Worm (Caenorhabditis elegans): ENCODE results near the gene Y50D7A.3.
A peak's percentile ranks its signal among the peaks of the same experiment; 100 is the strongest.

Gene Y50D7A.3

ce11 chrIII:251410-251809 lies 2.9 kb upstream of the Y50D7A.3 start:
- peak; percentile 53 for TF ChIP-seq ceh-28 (tag; optimal IDR thresholded peaks at IDR 0.05)
- TF ChIP-seq ztf-7 (tag; optimal IDR thresholded peaks at IDR 0.05), result no peak
- TF ChIP-seq nhr-42 (GFP tag; IDR thresholded peaks at IDR 0.05), result no peak
- TF ChIP-seq dmd-6 (GFP tag; IDR thresholded peaks at IDR 0.05), result no peak

DNA sequence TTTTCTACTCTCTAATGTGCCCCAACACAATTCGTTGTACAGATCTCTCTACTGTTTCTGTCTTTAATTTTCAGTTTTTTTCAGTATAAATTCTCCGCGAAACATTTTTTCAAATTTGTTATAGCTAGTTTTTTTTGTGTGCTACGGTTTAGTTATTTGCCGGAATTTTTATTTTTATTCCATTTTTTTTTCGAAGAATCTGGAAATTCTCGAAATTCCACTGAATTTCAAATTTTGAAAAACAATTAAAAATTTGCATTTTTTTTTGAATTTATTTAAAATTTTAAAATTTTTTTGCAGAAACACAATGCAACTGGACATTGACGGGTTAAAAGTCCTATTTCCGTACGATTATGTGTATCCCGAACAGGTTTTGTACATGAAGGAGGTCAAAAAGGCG lies 10.5 kb downstream of the Y50D7A.3 start, which contains the start of gene xpd-1:
Gene xpd-1 (plus strand): TSS at position 301 of the 400 bp plus-strand sequence.
- TF ChIP-seq hlh-30 (tag; optimal IDR thresholded peaks at IDR 0.05; ENCODE audit: insufficient read depth), result no peak
- TF ChIP-seq Y75B8A.6 (GFP tag; IDR thresholded peaks at IDR 0.05), result no peak
- TF ChIP-seq duxl-1 (tag; optimal IDR thresholded peaks at IDR 0.05; ENCODE audit: poor library complexity), result no peak
- TF ChIP-seq nhr-28 (tag; optimal IDR thresholded peaks at IDR 0.05), result no peak
- TF ChIP-seq cey-2 (tag; optimal IDR thresholded peaks at IDR 0.05; ENCODE audit: borderline replicate concordance, insufficient read depth), result no peak
- TF ChIP-seq nhr-10 (tag; optimal IDR thresholded peaks at IDR 0.05), result no peak
- TF ChIP-seq F10B5.3 (tag; optimal IDR thresholded peaks at IDR 0.05), result no peak
- TF ChIP-seq F26F4.8 (GFP tag; conservative IDR thresholded peaks at IDR 0.05), result no peak
- TF ChIP-seq mep-1 (tag; optimal IDR thresholded peaks at IDR 0.05), result no peak

ce11 chrIII:269572-269971 lies 15.2 kb downstream of the Y50D7A.3 start:
- TF ChIP-seq lin-38 (GFP tag; IDR thresholded peaks at IDR 0.05), result peak; percentile 63

DNA sequence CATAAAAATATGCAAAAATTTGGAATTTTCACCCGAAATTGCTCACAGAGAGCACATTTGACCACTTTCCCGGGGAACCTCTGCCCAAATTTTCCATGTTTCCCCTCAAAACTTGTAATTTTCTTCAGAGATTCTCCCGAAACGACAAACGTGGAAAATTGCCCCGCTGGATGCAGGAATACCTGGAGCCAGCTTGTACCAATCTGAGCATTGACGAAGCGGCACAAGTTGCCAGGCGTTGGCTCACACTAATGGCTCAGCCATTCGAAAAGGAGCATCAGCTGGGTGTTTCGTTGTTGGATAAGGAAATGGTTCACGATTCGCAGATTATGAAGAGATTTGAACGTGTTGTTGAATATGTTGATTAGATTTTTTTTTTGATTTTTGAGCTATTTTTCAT lies 28.2 kb downstream of the Y50D7A.3 start:
- TF ChIP-seq sdz-12 (GFP tag; optimal IDR thresholded peaks at IDR 0.05), result no peak
- no peak for TF ChIP-seq spr-1 (tag; optimal IDR thresholded peaks at IDR 0.05)
- TF ChIP-seq ceh-62 (tag; optimal IDR thresholded peaks at IDR 0.05), result no peak
- no peak for TF ChIP-seq mes-2 (tag; optimal IDR thresholded peaks at IDR 0.05; ENCODE audit: poor library complexity, severe bottlenecking)
- TF ChIP-seq nhr-76 (tag; optimal IDR thresholded peaks at IDR 0.05), result no peak
- TF ChIP-seq arid-1 (GFP tag; conservative IDR thresholded peaks at IDR 0.05), result no peak
- no peak for TF ChIP-seq ama-1 (optimal IDR thresholded peaks at IDR 0.05)
- TF ChIP-seq egl-27 (tag; optimal IDR thresholded peaks at IDR 0.05), result no peak
- no peak for TF ChIP-seq attf-4 (tag; optimal IDR thresholded peaks at IDR 0.05)
- peak; percentile 43 for TF ChIP-seq aha-1 (tag)
- no peak for TF ChIP-seq Y105C5A.15 (GFP tag; IDR thresholded peaks at IDR 0.05)
- peak in 1 of 2 experiments; percentile 90 for TF ChIP-seq unc-62 (GFP tag; optimal IDR thresholded peaks at IDR 0.05 in 1 of 2)
- no peak for TF ChIP-seq unc-62 (tag; optimal IDR thresholded peaks at IDR 0.05)

- TF ChIP-seq lir-3 (tag; optimal IDR thresholded peaks at IDR 0.05) (no peak), aha-1 (tag) (peak; percentile 68)
Observed at ce11 chrIII:283817-284216, 29.5 kb downstream of the Y50D7A.3 start, which contains the start of gene taco-1. Gene taco-1, plus strand, starts transcription at chrIII:284117.

ce11 chrIII:292340-292739 lies 38.0 kb downstream of the Y50D7A.3 start, which contains the start of gene Y50D7A.1:
Gene Y50D7A.1, plus strand, starts transcription at chrIII:292640.
- TF ChIP-seq nhr-111 (GFP tag; optimal IDR thresholded peaks at IDR 0.05) (no peak), Y48G9A.11 (GFP tag; IDR thresholded peaks at IDR 0.05) (no peak), ceh-82 (tag; optimal IDR thresholded peaks at IDR 0.05) (no peak), dmd-6 (GFP tag; IDR thresholded peaks at IDR 0.05) (no peak), egl-43 (GFP tag; IDR thresholded peaks at IDR 0.05) (no peak), mes-2 (tag; optimal IDR thresholded peaks at IDR 0.05; ENCODE audit: poor library complexity, severe bottlenecking) (no peak), nhr-6 (tag; optimal IDR thresholded peaks at IDR 0.05) (no peak), F37D6.2 (tag; optimal IDR thresholded peaks at IDR 0.05) (no peak), hlh-11 (tag; optimal IDR thresholded peaks at IDR 0.05) (no peak), zfp-2 (tag; optimal IDR thresholded peaks at IDR 0.05) (no peak), ztf-7 (tag; optimal IDR thresholded peaks at IDR 0.05) (no peak), zip-2 (tag; optimal IDR thresholded peaks at IDR 0.05) (no peak), dmd-8 (GFP tag; IDR thresholded peaks at IDR 0.05) (no peak), ceh-28 (tag; optimal IDR thresholded peaks at IDR 0.05) (no peak), dve-1 (tag; optimal IDR thresholded peaks at IDR 0.05; ENCODE audit: insufficient read depth) (no peak), lin-1 (GFP tag; IDR thresholded peaks at IDR 0.05) (no peak), arid-1 (GFP tag; conservative IDR thresholded peaks at IDR 0.05) (no peak), nhr-76 (tag; optimal IDR thresholded peaks at IDR 0.05) (no peak), nhr-48 (tag; optimal IDR thresholded peaks at IDR 0.05) (no peak)
